Worm (Caenorhabditis elegans): ENCODE data around the gene ttr-20.

The ttr-20 gene

ce11 chrIV:4247334-4247733 is 741 bp downstream of the ttr-20 start:
- peak; percentile 58 for TF ChIP-seq nhr-23 (tag; optimal IDR thresholded peaks at IDR 0.05)
- peak; percentile 33 for TF ChIP-seq elt-2 (tag; optimal IDR thresholded peaks at IDR 0.05)
- TF ChIP-seq egl-5 (tag; optimal IDR thresholded peaks at IDR 0.05): peak; percentile 70
- peak; percentile 71 for TF ChIP-seq pha-4 (tag; optimal IDR thresholded peaks at IDR 0.05)
- no peak for TF ChIP-seq nhr-77 (tag; optimal IDR thresholded peaks at IDR 0.05)
- peak; percentile 31 for TF ChIP-seq lin-39 (tag; optimal IDR thresholded peaks at IDR 0.05)
- peak; percentile 62 for TF ChIP-seq nhr-25 (tag; optimal IDR thresholded peaks at IDR 0.05)
- TF ChIP-seq lin-15B (tag; optimal IDR thresholded peaks at IDR 0.05): peak; percentile 55
- TF ChIP-seq lsy-12 (tag; optimal IDR thresholded peaks at IDR 0.05): no peak
- no peak for TF ChIP-seq eor-1 (tag; optimal IDR thresholded peaks at IDR 0.05)
- peak; percentile 36 for TF ChIP-seq hmg-11 (tag; optimal IDR thresholded peaks at IDR 0.05)

ce11 chrIV:4247770-4248169 is 1.2 kb downstream of the ttr-20 start, which contains the start of gene ama-1:
Gene ama-1, plus strand, starts transcription at chrIV:4248070.
- TF ChIP-seq nhr-23 (tag; optimal IDR thresholded peaks at IDR 0.05) (no peak), daf-12 (tag; optimal IDR thresholded peaks at IDR 0.05) (no peak), zag-1 (tag; optimal IDR thresholded peaks at IDR 0.05) (no peak), elt-3 (tag; optimal IDR thresholded peaks at IDR 0.05) (no peak), fkh-2 (tag; optimal IDR thresholded peaks at IDR 0.05) (no peak), nhr-43 (tag; optimal IDR thresholded peaks at IDR 0.05; ENCODE audit: poor library complexity, severe bottlenecking) (no peak), hmg-11 (tag; optimal IDR thresholded peaks at IDR 0.05) (no peak), ztf-11 (tag; optimal IDR thresholded peaks at IDR 0.05) (no peak), lin-39 (tag; optimal IDR thresholded peaks at IDR 0.05) (no peak), ama-1 (optimal IDR thresholded peaks at IDR 0.05) (no peak), aly-2 (tag; optimal IDR thresholded peaks at IDR 0.05) (no peak), skn-1 (tag; optimal IDR thresholded peaks at IDR 0.05) (no peak), eor-1 (tag; optimal IDR thresholded peaks at IDR 0.05) (no peak), ceh-82 (tag; optimal IDR thresholded peaks at IDR 0.05) (no peak), egl-27 (tag; optimal IDR thresholded peaks at IDR 0.05) (no peak), nhr-28 (tag; optimal IDR thresholded peaks at IDR 0.05) (no peak), lin-15B (tag; optimal IDR thresholded peaks at IDR 0.05) (no peak), nfya-1 (tag; optimal IDR thresholded peaks at IDR 0.05; ENCODE audit: insufficient read depth) (no peak), pha-4 (tag; optimal IDR thresholded peaks at IDR 0.05) (no peak), ceh-16 (tag; optimal IDR thresholded peaks at IDR 0.05) (no peak)

ce11 chrIV:4254989-4255582 is 8.5 kb downstream of the ttr-20 start:
- TF ChIP-seq ceh-82 (tag; optimal IDR thresholded peaks at IDR 0.05): no peak
- TF ChIP-seq nhr-67 (tag; optimal IDR thresholded peaks at IDR 0.05): no peak
- no peak for TF ChIP-seq elt-1 (tag; optimal IDR thresholded peaks at IDR 0.05)
- no peak for TF ChIP-seq R02D3.7 (tag; optimal IDR thresholded peaks at IDR 0.05)
- TF ChIP-seq nfya-1 (tag; optimal IDR thresholded peaks at IDR 0.05; ENCODE audit: insufficient read depth): no peak
- TF ChIP-seq pqm-1 (tag; optimal IDR thresholded peaks at IDR 0.05): no peak
- TF ChIP-seq unc-39 (tag; optimal IDR thresholded peaks at IDR 0.05): no peak
- no peak for TF ChIP-seq unc-62 (GFP tag; optimal IDR thresholded peaks at IDR 0.05)
- no peak for TF ChIP-seq nhr-25 (tag; optimal IDR thresholded peaks at IDR 0.05)
- TF ChIP-seq lsy-12 (tag; optimal IDR thresholded peaks at IDR 0.05): no peak
- TF ChIP-seq fkh-10 (GFP tag; optimal IDR thresholded peaks at IDR 0.05): no peak
- no peak for TF ChIP-seq tbx-2 (tag; optimal IDR thresholded peaks at IDR 0.05)
- TF ChIP-seq ztf-11 (tag; optimal IDR thresholded peaks at IDR 0.05): no peak
- no peak for TF ChIP-seq lin-15B (tag; optimal IDR thresholded peaks at IDR 0.05)
- no peak for TF ChIP-seq elt-2 (tag; optimal IDR thresholded peaks at IDR 0.05)
- TF ChIP-seq nhr-23 (tag; optimal IDR thresholded peaks at IDR 0.05): no peak
- TF ChIP-seq pha-4 (tag; optimal IDR thresholded peaks at IDR 0.05): no peak
- TF ChIP-seq egl-5 (tag; optimal IDR thresholded peaks at IDR 0.05): no peak

ce11 chrIV:4259433-4259832 is 12.8 kb downstream of the ttr-20 start:
- TF ChIP-seq pqm-1 (tag; optimal IDR thresholded peaks at IDR 0.05) (peak; percentile 12), jun-1 (tag; optimal IDR thresholded peaks at IDR 0.05) (peak; percentile 3), elt-2 (tag; optimal IDR thresholded peaks at IDR 0.05) (peak; percentile 82), tbx-2 (tag; optimal IDR thresholded peaks at IDR 0.05) (no peak)

- TF ChIP-seq ceh-16 (tag; optimal IDR thresholded peaks at IDR 0.05): no peak
- no peak for TF ChIP-seq nhr-76 (tag; optimal IDR thresholded peaks at IDR 0.05)
- no peak for TF ChIP-seq lin-15B (tag; optimal IDR thresholded peaks at IDR 0.05)
- TF ChIP-seq pqm-1 (tag; optimal IDR thresholded peaks at IDR 0.05): no peak
- TF ChIP-seq lsy-12 (tag; optimal IDR thresholded peaks at IDR 0.05): no peak
- TF ChIP-seq tbx-2 (tag; optimal IDR thresholded peaks at IDR 0.05): no peak
- TF ChIP-seq nfya-1 (tag; optimal IDR thresholded peaks at IDR 0.05; ENCODE audit: insufficient read depth): no peak
- no peak for TF ChIP-seq mml-1 (tag; optimal IDR thresholded peaks at IDR 0.05)
- TF ChIP-seq unc-62 (GFP tag; optimal IDR thresholded peaks at IDR 0.05): no peak
- no peak for TF ChIP-seq fkh-10 (GFP tag; optimal IDR thresholded peaks at IDR 0.05)
- no peak for TF ChIP-seq egl-27 (tag; optimal IDR thresholded peaks at IDR 0.05)
- no peak for TF ChIP-seq skn-1 (tag; optimal IDR thresholded peaks at IDR 0.05)
- no peak for TF ChIP-seq nhr-237 (tag; optimal IDR thresholded peaks at IDR 0.05)
- no peak for TF ChIP-seq jun-1 (tag; optimal IDR thresholded peaks at IDR 0.05)
- no peak for TF ChIP-seq nhr-43 (tag; optimal IDR thresholded peaks at IDR 0.05; ENCODE audit: poor library complexity, severe bottlenecking)
- TF ChIP-seq lin-39 (tag; optimal IDR thresholded peaks at IDR 0.05): no peak
- TF ChIP-seq nhr-67 (tag; optimal IDR thresholded peaks at IDR 0.05): no peak
- TF ChIP-seq aly-2 (tag; optimal IDR thresholded peaks at IDR 0.05): no peak
- no peak for TF ChIP-seq fkh-2 (tag; optimal IDR thresholded peaks at IDR 0.05)
These were observed 16.4 kb downstream of the ttr-20 start, which contains the start of gene col-33 for ce11 chrIV:4262993-4263392. Gene col-33, plus strand, starts transcription at chrIV:4263293.

All from whole organism, L3 larva.